Fruit fly (Drosophila melanogaster): ENCODE data around the gene CG14182.

- TF ChIP-seq usp (GFP tag; optimal IDR thresholded peaks at IDR 0.05), result no peak
- no peak for TF ChIP-seq psq (optimal IDR thresholded peaks at IDR 0.05)
- no peak for TF ChIP-seq Dll (optimal IDR thresholded peaks at IDR 0.05)
- TF ChIP-seq CG8478 (optimal IDR thresholded peaks at IDR 0.05), result no peak
- no peak for TF ChIP-seq pan (optimal IDR thresholded peaks at IDR 0.05)
Measured at dm6 chr3L:19940349-19940748, 39.3 kb downstream of the CG14182 start.
